Worm (Caenorhabditis elegans) whole organism, L2 larva: ENCODE data around the gene srh-299.

ENCODE experiments used
- lsy-2 ChIP-seq, 2 experiments: fragments of 150-350 bp in 1 of 2; sonication (generic microtip) in 1 of 2; optimal IDR thresholded peaks; 2 replicates each; lab custom pipeline; 2014 to 2017; ENCODE audit warnings: missing biosample characterization in 2 of 2, missing genetic modification characterization in 2 of 2
- zag-1 ChIP-seq: fragments of 150-350 bp; optimal IDR thresholded peaks from 2 replicates; lab custom pipeline; 2014; ENCODE audit warnings: missing biosample characterization, missing genetic modification characterization

Gene srh-299

DNA sequence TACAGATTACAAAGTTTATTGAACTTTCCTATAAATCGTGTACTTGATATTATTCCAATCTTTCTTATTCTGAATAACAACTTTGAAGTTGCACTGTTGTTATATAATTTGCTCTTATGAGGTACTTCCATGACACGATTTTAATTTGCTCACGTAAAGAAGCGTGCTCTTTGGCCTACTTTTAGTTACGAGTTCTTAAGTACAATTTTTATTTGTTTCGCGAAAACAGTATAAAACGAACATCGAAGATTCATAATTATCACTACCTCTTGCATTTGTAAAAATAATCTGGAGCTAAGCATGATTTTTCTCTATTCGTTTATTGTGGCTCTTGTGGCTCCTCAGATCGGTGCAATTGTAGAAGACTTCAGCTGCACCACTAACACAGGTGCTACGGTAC is 50.6 kb downstream of the srh-299 start, which contains the start of gene F35E8.7:
Gene F35E8.7 (plus strand): TSS at position 301 of the 400 bp plus-strand sequence.
- TF ChIP-seq zag-1 (tag; lab: Kevin White, UChicago) (no peak), lsy-2 (tag; optimal IDR thresholded peaks at IDR 0.05; lab: Kevin White, UChicago) (no peak)
